Fruit fly (Drosophila melanogaster): ENCODE results near the gene Set2.

The Set2 gene

dm6 chrX:13410887-13411286 is 2.2 kb upstream of the Set2 start (continued):
- TF ChIP-seq esn (GFP tag; optimal IDR thresholded peaks at IDR 0.05) (peak; percentile 3), Blimp-1 (GFP tag; optimal IDR thresholded peaks at IDR 0.05) (no peak), Sox15 (GFP tag; optimal IDR thresholded peaks at IDR 0.05) (no peak), CG10669 (GFP tag; optimal IDR thresholded peaks at IDR 0.05) (no peak), Hr38 (GFP tag; optimal IDR thresholded peaks at IDR 0.05) (no peak), Smox (GFP tag; optimal IDR thresholded peaks at IDR 0.05) (no peak), CG1621 (tag; optimal IDR thresholded peaks at IDR 0.05) (no peak), CG6792 (GFP tag; optimal IDR thresholded peaks at IDR 0.05) (no peak), CG16779 (tag; optimal IDR thresholded peaks at IDR 0.05) (no peak), CG31627 (GFP tag; optimal IDR thresholded peaks at IDR 0.05) (no peak), Eip75B (GFP tag; optimal IDR thresholded peaks at IDR 0.05) (no peak), CG34406 (GFP tag; optimal IDR thresholded peaks at IDR 0.05) (no peak), dac (GFP tag; optimal IDR thresholded peaks at IDR 0.05) (no peak), OdsH (GFP tag; optimal IDR thresholded peaks at IDR 0.05) (no peak), svp (GFP tag) (no peak), spab (GFP tag; optimal IDR thresholded peaks at IDR 0.05) (no peak), Eip78C (GFP tag) (peak; percentile 63), topi (GFP tag; optimal IDR thresholded peaks at IDR 0.05) (no peak), vri (GFP tag; optimal IDR thresholded peaks at IDR 0.05) (no peak), CG10631 (GFP tag; optimal IDR thresholded peaks at IDR 0.05) (no peak), Hr39 (GFP tag; optimal IDR thresholded peaks at IDR 0.05) (no peak), CG7368 (GFP tag; optimal IDR thresholded peaks at IDR 0.05) (no peak), CG11902 (GFP tag; optimal IDR thresholded peaks at IDR 0.05) (no peak), fd59A (GFP tag; optimal IDR thresholded peaks at IDR 0.05) (no peak), Ets21C (GFP tag; optimal IDR thresholded peaks at IDR 0.05) (no peak), lz (GFP tag; optimal IDR thresholded peaks at IDR 0.05) (no peak), Sox102F (GFP tag; optimal IDR thresholded peaks at IDR 0.05) (no peak), achi (GFP tag; optimal IDR thresholded peaks at IDR 0.05) (no peak), pdm3 (GFP tag; optimal IDR thresholded peaks at IDR 0.05) (no peak), CG3919 (GFP tag; optimal IDR thresholded peaks at IDR 0.05) (no peak), CG15336 (GFP tag; IDR thresholded peaks at IDR 0.05) (no peak), fkh (GFP tag; optimal IDR thresholded peaks at IDR 0.05) (peak; percentile 53), CG9139 (GFP tag; optimal IDR thresholded peaks at IDR 0.05) (no peak), salr (GFP tag; optimal IDR thresholded peaks at IDR 0.05) (no peak)

dm6 chrX:13411376-13411973 is 1.6 kb upstream of the Set2 start:
- peak; percentile 48 for TF ChIP-seq CG6854 (GFP tag; optimal IDR thresholded peaks at IDR 0.05)
- peak; percentile 10 for TF ChIP-seq esn (GFP tag; optimal IDR thresholded peaks at IDR 0.05)
- peak; percentile 45 for TF ChIP-seq CG32006 (GFP tag; optimal IDR thresholded peaks at IDR 0.05)
- peak; percentile 32 for TF ChIP-seq Sox102F (GFP tag; optimal IDR thresholded peaks at IDR 0.05)
- TF ChIP-seq CG6276 (GFP tag; optimal IDR thresholded peaks at IDR 0.05): no peak
- no peak for TF ChIP-seq achi (GFP tag; optimal IDR thresholded peaks at IDR 0.05)
- no peak for TF ChIP-seq Sox14 (GFP tag; optimal IDR thresholded peaks at IDR 0.05)
- no peak for TF ChIP-seq Eip75B (GFP tag; optimal IDR thresholded peaks at IDR 0.05)
- TF ChIP-seq acj6 (GFP tag; optimal IDR thresholded peaks at IDR 0.05): no peak
- no peak for TF ChIP-seq CG11294 (GFP tag; IDR thresholded peaks at IDR 0.05)
- TF ChIP-seq Eip93F (GFP tag; optimal IDR thresholded peaks at IDR 0.05): no peak
- TF ChIP-seq dac (GFP tag; optimal IDR thresholded peaks at IDR 0.05): no peak
- no peak for TF ChIP-seq CG11902 (GFP tag; optimal IDR thresholded peaks at IDR 0.05)
- no peak for TF ChIP-seq OdsH (GFP tag; optimal IDR thresholded peaks at IDR 0.05)
- peak; percentile 61 for TF ChIP-seq Eip78C (GFP tag)
- no peak for TF ChIP-seq spab (GFP tag; optimal IDR thresholded peaks at IDR 0.05)
- peak; percentile 57; the same call in 2 of the 3 replicates for TF ChIP-seq CG6163 (GFP tag; IDR thresholded peaks at IDR 0.05)
- no peak for TF ChIP-seq CG10631 (GFP tag; optimal IDR thresholded peaks at IDR 0.05)
- TF ChIP-seq CG31627 (GFP tag; optimal IDR thresholded peaks at IDR 0.05): no peak
- no peak for TF ChIP-seq CG6808 (GFP tag; optimal IDR thresholded peaks at IDR 0.05)
- TF ChIP-seq ss (GFP tag; optimal IDR thresholded peaks at IDR 0.05): peak; percentile 14 to 23
- TF ChIP-seq net (GFP tag; optimal IDR thresholded peaks at IDR 0.05): no peak
- no peak for TF ChIP-seq CG1621 (tag; optimal IDR thresholded peaks at IDR 0.05)
- no peak for TF ChIP-seq CG10669 (GFP tag; optimal IDR thresholded peaks at IDR 0.05)
- no peak for TF ChIP-seq CG6792 (GFP tag; optimal IDR thresholded peaks at IDR 0.05)
- no peak for TF ChIP-seq fd59A (GFP tag; optimal IDR thresholded peaks at IDR 0.05)
- no peak for TF ChIP-seq Sox15 (GFP tag; optimal IDR thresholded peaks at IDR 0.05)
- no peak for TF ChIP-seq lz (GFP tag; optimal IDR thresholded peaks at IDR 0.05)
- TF ChIP-seq fd85E (GFP tag; optimal IDR thresholded peaks at IDR 0.05): no peak
- TF ChIP-seq CG8119 (GFP tag; IDR thresholded peaks at IDR 0.05): no peak
- no peak for TF ChIP-seq CG16779 (tag; optimal IDR thresholded peaks at IDR 0.05)
- TF ChIP-seq CG9139 (GFP tag; optimal IDR thresholded peaks at IDR 0.05): no peak
- no peak for TF ChIP-seq Met (GFP tag; optimal IDR thresholded peaks at IDR 0.05)
- peak; percentile 34 for TF ChIP-seq svp (GFP tag)
- TF ChIP-seq Smox (GFP tag; optimal IDR thresholded peaks at IDR 0.05): no peak

Data from whole organism, prepupa.